Worm (Caenorhabditis elegans) whole organism, early embryonic: ENCODE measurements around the gene C08B6.6.

Experiments used
- aly-1 ChIP-seq: sonication (generic microtip); optimal IDR thresholded peaks from 2 replicates; lab custom pipeline; 2016; ENCODE audit warnings: missing genetic modification characterization, missing compliant biosample characterization
- ama-1 ChIP-seq: fragments of 150-350 bp; optimal IDR thresholded peaks from 2 replicates; lab custom pipeline; 2014
- ceh-13 ChIP-seq: fragments of 200-800 bp; sonication (Bioruptor generic); optimal IDR thresholded peaks from 2 replicates; lab custom pipeline; 2018; ENCODE audit warnings: mild to moderate bottlenecking, missing genetic modification characterization, missing compliant biosample characterization
- ceh-36 ChIP-seq: sonication (generic microtip); optimal IDR thresholded peaks from 2 replicates; lab custom pipeline; 2016; ENCODE audit warnings: missing genetic modification characterization, inconsistent platforms, missing compliant biosample characterization
- ets-7 ChIP-seq: sonication (generic microtip); optimal IDR thresholded peaks from 2 replicates; lab custom pipeline; 2016; ENCODE audit warnings: missing genotype, missing genetic modification characterization, missing compliant biosample characterization
- flt-1 ChIP-seq: fragments of 200-800 bp; sonication (Bioruptor generic); IDR thresholded peaks from 2 replicates; pipeline ENCODE4 v1.3.6; 2022; ENCODE audit warnings: missing genetic modification characterization, missing compliant biosample characterization
- hmg-4 ChIP-seq: fragments of 200-800 bp; sonication (Bioruptor generic); optimal IDR thresholded peaks from 2 replicates; lab custom pipeline; 2018; ENCODE audit warnings: mild to moderate bottlenecking, missing genetic modification characterization, missing compliant biosample characterization
- pes-1 ChIP-seq: fragments of 200-800 bp; sonication (Bioruptor generic); IDR thresholded peaks from 2 replicates; pipeline ENCODE4 v1.3.6; 2022; ENCODE audit warnings: missing genetic modification reagents, missing genetic modification characterization, missing compliant biosample characterization
- scrt-1 ChIP-seq: fragments of 200-800 bp; sonication (Bioruptor generic); IDR thresholded peaks from 2 replicates; pipeline ENCODE4 v1.3.6; 2022; ENCODE audit warnings: missing genetic modification characterization, missing compliant biosample characterization
- sea-1 ChIP-seq: fragments of 200-800 bp; sonication (Bioruptor generic); conservative IDR thresholded peaks from 2 replicates; pipeline ENCODE4 v1.3.6; 2022; ENCODE audit warnings: missing genetic modification characterization, missing compliant biosample characterization
- tbx-11 ChIP-seq: fragments of 200-800 bp; sonication (Bioruptor generic); IDR thresholded peaks from 2 replicates; pipeline ENCODE4 v1.3.6; 2022; ENCODE audit warnings: missing genetic modification characterization, missing compliant biosample characterization
- tbx-37 ChIP-seq: fragments of 200-800 bp; sonication (Bioruptor generic); conservative IDR thresholded peaks from 2 replicates; pipeline ENCODE4 v1.3.6; 2022; ENCODE audit warnings: missing genetic modification reagents, missing genetic modification characterization, missing compliant biosample characterization

ce11 chrV:10166368-10166767 is 42.9 kb downstream of the C08B6.6 start, which contains the start of gene C51E3.6:
- TF ChIP-seq scrt-1 (GFP tag; lab: Robert Waterston, UW) (no peak), ceh-36 (no peak), ceh-13 (GFP tag; lab: Kevin White, UChicago) (no peak), aly-1 (no peak), tbx-11 (no peak), hmg-4 (GFP tag; lab: Kevin White, UChicago) (no peak), flt-1 (GFP tag; lab: Robert Waterston, UW) (no peak), pes-1 (GFP tag; lab: Robert Waterston, UW) (no peak), ama-1 (lab: Kevin White, UChicago) (no peak), tbx-37 (GFP tag; lab: Robert Waterston, UW) (no peak), sea-1 (GFP tag; lab: Robert Waterston, UW) (no peak), ets-7 (tag; lab: Kevin White, UChicago) (no peak)
